Fruit fly (Drosophila melanogaster) whole organism: ENCODE data around the gene Unc50.

Experiments
- Dll ChIP-seq: fragments of >200 bp; optimal IDR thresholded peaks from 2 replicates; lab custom pipeline; 2017
- EcR ChIP-seq, 2 experiments: fragments of >200 bp; optimal IDR thresholded peaks; 2 replicates each; lab custom pipeline; 2017; ENCODE audit warnings: missing biosample characterization in 2 of 2, missing genetic modification characterization in 2 of 2, missing genetic modification reagents in 2 of 2
- pan ChIP-seq: fragments of >200 bp; optimal IDR thresholded peaks from 2 replicates; lab custom pipeline; 2017
- psq ChIP-seq: fragments of >200 bp; optimal IDR thresholded peaks from 2 replicates; lab custom pipeline; 2017
- usp ChIP-seq: fragments of >200 bp; optimal IDR thresholded peaks from 2 replicates; lab custom pipeline; 2017; ENCODE audit warnings: missing biosample characterization, missing genetic modification characterization, mixed read lengths

DNA sequence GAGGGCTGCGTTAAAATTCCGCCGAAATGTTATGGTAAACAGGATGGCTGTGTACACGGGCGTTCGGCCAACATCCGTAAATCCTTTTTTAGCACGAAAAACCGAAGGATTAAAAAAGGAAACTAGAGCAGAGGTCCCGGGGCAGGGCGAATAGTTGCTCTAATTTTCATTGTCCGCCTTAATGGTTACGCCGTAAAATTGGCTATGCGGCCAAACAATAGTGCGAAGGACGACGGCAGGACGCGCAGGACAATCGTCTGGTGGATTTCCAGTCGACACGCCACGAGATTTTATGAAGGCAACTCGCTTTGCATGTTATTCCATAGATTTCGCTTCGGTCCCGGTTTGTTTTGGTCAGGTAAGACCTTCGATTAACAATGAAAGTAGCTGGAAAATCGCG lies 24.2 kb upstream of the Unc50 start:
- TF ChIP-seq usp (GFP tag; lab: Kevin White, UChicago), result no peak
- no peak for TF ChIP-seq pan (lab: Kevin White, UChicago)
- no peak for TF ChIP-seq Dll (lab: Kevin White, UChicago)
- TF ChIP-seq psq, result no peak
- no peak for TF ChIP-seq EcR (GFP tag; optimal IDR thresholded peaks at IDR 0.05; lab: Kevin White, UChicago)
